Worm (Caenorhabditis elegans): ENCODE results near the gene C35D6.3.
A peak's percentile ranks its signal among the peaks of the same experiment; 100 is the strongest.

The C35D6.3 gene

ce11 chrIV:16310103-16310502 is 36.5 kb upstream of the C35D6.3 start:
- TF ChIP-seq T26A5.8 (tag; optimal IDR thresholded peaks at IDR 0.05) (no peak), ztf-28 (GFP tag; IDR thresholded peaks at IDR 0.05) (0 out of 2 replicates have a peak, but pooled peaks have one; percentile 40), egrh-3 (GFP tag; IDR thresholded peaks at IDR 0.05) (0 out of 2 replicates have a peak, but pooled peaks have one; percentile 6), ceh-40 (GFP tag; IDR thresholded peaks at IDR 0.05) (no peak), snpc-4 (GFP tag; optimal IDR thresholded peaks at IDR 0.05) (no peak), snpc-4 (tag; optimal IDR thresholded peaks at IDR 0.05) (peak in 1 of 4 experiments; percentile 80), nfya-2 (GFP tag; IDR thresholded peaks at IDR 0.05) (no peak), ccch-3 (GFP tag; optimal IDR thresholded peaks at IDR 0.05) (no peak), dpl-1 (GFP tag; optimal IDR thresholded peaks at IDR 0.05) (no peak)

- TF ChIP-seq efl-1 (GFP tag; optimal IDR thresholded peaks at IDR 0.05) (no peak), athp-1 (tag; optimal IDR thresholded peaks at IDR 0.05) (no peak), Y67H2A.10 (GFP tag; conservative IDR thresholded peaks at IDR 0.05) (no peak), gei-17 (GFP tag; optimal IDR thresholded peaks at IDR 0.05) (no peak), F49E8.2 (tag; optimal IDR thresholded peaks at IDR 0.05; ENCODE audit: insufficient read depth) (no peak), unc-62 (GFP tag; optimal IDR thresholded peaks at IDR 0.05) (no peak), F22D6.2 (tag; optimal IDR thresholded peaks at IDR 0.05) (no peak), rec-8 (tag; optimal IDR thresholded peaks at IDR 0.05) (no peak), ztf-22 (GFP tag; optimal IDR thresholded peaks at IDR 0.05) (no peak), Y79H2A.3 (GFP tag; conservative IDR thresholded peaks at IDR 0.05) (no peak), lin-54 (GFP tag; optimal IDR thresholded peaks at IDR 0.05) (no peak), F57C9.4 (tag; optimal IDR thresholded peaks at IDR 0.05) (no peak), snpc-4 (GFP tag; optimal IDR thresholded peaks at IDR 0.05) (no peak), snpc-4 (tag; optimal IDR thresholded peaks at IDR 0.05) (no peak)
Measured at ce11 chrIV:16320410-16320809, 26.2 kb upstream of the C35D6.3 start, which contains the start of gene K03D3.5. TSS of gene K03D3.5 (minus strand) at chrIV:16320510.

- TF ChIP-seq snpc-3.4 (tag; optimal IDR thresholded peaks at IDR 0.05) (no peak), ztf-26 (tag; optimal IDR thresholded peaks at IDR 0.05) (no peak), lin-26 (GFP tag; IDR thresholded peaks at IDR 0.05) (no peak), nhr-27 (tag; optimal IDR thresholded peaks at IDR 0.05) (no peak)
Measured at ce11 chrIV:16320866-16321265, 25.7 kb upstream of the C35D6.3 start, which contains the start of gene srz-61. TSS of gene srz-61 (plus strand) at chrIV:16321166.

- TF ChIP-seq sptf-2 (GFP tag; optimal IDR thresholded peaks at IDR 0.05) = no peak
- TF ChIP-seq Y79H2A.3 (GFP tag; conservative IDR thresholded peaks at IDR 0.05) = no peak
- no peak for TF ChIP-seq F23B12.7 (tag; optimal IDR thresholded peaks at IDR 0.05; ENCODE audit: insufficient read depth)
- no peak for TF ChIP-seq hsf-1 (GFP tag; IDR thresholded peaks at IDR 0.05)
- no peak for TF ChIP-seq madf-3 (GFP tag; IDR thresholded peaks at IDR 0.05)
- no peak for TF ChIP-seq ceh-91 (GFP tag; IDR thresholded peaks at IDR 0.05)
- TF ChIP-seq ama-1 (optimal IDR thresholded peaks at IDR 0.05) = no peak
- no peak for TF ChIP-seq ama-1 (GFP tag; optimal IDR thresholded peaks at IDR 0.05)
- no peak for TF ChIP-seq Y53G8AR.9 (GFP tag; conservative IDR thresholded peaks at IDR 0.05)
- TF ChIP-seq unc-130 (GFP tag; optimal IDR thresholded peaks at IDR 0.05) = no peak
- TF ChIP-seq xnd-1 (tag; optimal IDR thresholded peaks at IDR 0.05) = no peak
- no peak for TF ChIP-seq nhr-179 (tag; optimal IDR thresholded peaks at IDR 0.05)
- TF ChIP-seq ceh-100 (GFP tag; IDR thresholded peaks at IDR 0.05) = no peak
- TF ChIP-seq C17E4.6 (GFP tag; IDR thresholded peaks at IDR 0.05) = no peak
- no peak for TF ChIP-seq gei-17 (GFP tag; optimal IDR thresholded peaks at IDR 0.05)
- TF ChIP-seq nfyb-1 (GFP tag; IDR thresholded peaks at IDR 0.05) = no peak
- no peak for TF ChIP-seq him-1 (tag; optimal IDR thresholded peaks at IDR 0.05)
- TF ChIP-seq dox-1 (GFP tag; IDR thresholded peaks at IDR 0.05) = no peak
- no peak for TF ChIP-seq ceh-40 (GFP tag; IDR thresholded peaks at IDR 0.05)
- no peak for TF ChIP-seq akir-1 (GFP tag; optimal IDR thresholded peaks at IDR 0.05)
Measured at ce11 chrIV:16323373-16323772, 23.2 kb upstream of the C35D6.3 start, which contains the start of gene srz-104. TSS of gene srz-104 (plus strand) at chrIV:16323673.
